Worm (Caenorhabditis elegans): ENCODE data around the gene ZC239.17.

ZC239.17 gene

DNA sequence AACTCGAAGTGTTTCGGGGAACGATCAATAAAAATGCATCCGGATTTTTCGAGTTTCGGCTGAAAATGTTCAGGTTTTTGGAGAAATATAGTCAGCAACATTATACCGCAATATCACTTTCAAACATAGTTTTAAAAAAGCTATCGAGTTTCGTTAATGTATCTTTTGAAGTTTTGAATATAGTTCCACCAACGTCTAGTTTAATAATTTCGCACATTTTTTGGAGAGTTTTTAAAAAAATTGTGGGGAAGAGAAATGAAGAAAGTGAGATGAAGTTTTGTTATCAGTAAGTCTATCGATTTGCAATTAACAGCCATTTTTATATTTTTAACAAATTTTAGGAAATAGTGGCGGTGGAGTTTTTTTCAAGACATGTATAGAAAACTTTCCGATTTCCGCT is at the start of gene ZC239.17:
ZC239.17 (minus strand) TSS at position 101 of the 400 bp plus-strand sequence.
- TF ChIP-seq nhr-43 (tag; optimal IDR thresholded peaks at IDR 0.05; ENCODE audit: poor library complexity, severe bottlenecking) (no peak), ama-1 (optimal IDR thresholded peaks at IDR 0.05) (no peak), egl-27 (tag; optimal IDR thresholded peaks at IDR 0.05) (no peak)

DNA sequence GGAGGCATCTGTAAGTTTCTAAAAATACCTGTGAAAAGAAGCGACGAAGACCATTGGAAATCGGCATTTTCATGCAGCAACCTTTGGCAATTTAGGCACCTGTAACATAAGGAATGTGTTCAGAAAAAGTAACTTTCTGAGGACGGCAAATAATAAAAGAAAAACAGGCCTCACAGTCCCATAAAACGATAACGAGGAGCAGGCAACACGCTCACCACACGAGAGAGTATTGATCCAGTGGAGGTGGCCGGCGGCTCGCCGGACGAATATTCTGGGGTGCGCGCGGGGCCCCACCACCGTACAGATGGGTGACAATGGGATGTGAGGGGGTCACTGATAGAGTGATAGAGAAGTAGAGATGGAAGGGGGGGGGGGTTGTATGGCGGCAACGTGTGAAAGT is 49.2 kb upstream of the ZC239.17 start, which contains the start of gene F02E11.3:
F02E11.3 (minus strand) TSS at position 101 of the 400 bp plus-strand sequence.
- TF ChIP-seq nhr-28 (tag; optimal IDR thresholded peaks at IDR 0.05) (no peak), nhr-43 (tag; optimal IDR thresholded peaks at IDR 0.05; ENCODE audit: poor library complexity, severe bottlenecking) (no peak), nhr-12 (tag; optimal IDR thresholded peaks at IDR 0.05) (no peak), ZK546.5 (tag; optimal IDR thresholded peaks at IDR 0.05) (no peak), tbx-2 (tag; optimal IDR thresholded peaks at IDR 0.05) (no peak), unc-39 (tag; optimal IDR thresholded peaks at IDR 0.05) (no peak), skn-1 (tag; optimal IDR thresholded peaks at IDR 0.05) (no peak), ceh-9 (tag; optimal IDR thresholded peaks at IDR 0.05) (no peak), nhr-77 (tag; optimal IDR thresholded peaks at IDR 0.05) (no peak), ceh-16 (tag; optimal IDR thresholded peaks at IDR 0.05) (no peak), elt-1 (tag; optimal IDR thresholded peaks at IDR 0.05) (no peak), unc-62 (GFP tag; optimal IDR thresholded peaks at IDR 0.05) (no peak), nhr-237 (tag; optimal IDR thresholded peaks at IDR 0.05) (no peak), pqm-1 (tag; optimal IDR thresholded peaks at IDR 0.05) (no peak), ceh-82 (tag; optimal IDR thresholded peaks at IDR 0.05) (no peak), fkh-10 (GFP tag; optimal IDR thresholded peaks at IDR 0.05) (no peak), lin-15B (tag; optimal IDR thresholded peaks at IDR 0.05) (no peak), nhr-76 (tag; optimal IDR thresholded peaks at IDR 0.05) (no peak), jun-1 (tag; optimal IDR thresholded peaks at IDR 0.05) (no peak), aly-2 (tag; optimal IDR thresholded peaks at IDR 0.05) (no peak)

DNA sequence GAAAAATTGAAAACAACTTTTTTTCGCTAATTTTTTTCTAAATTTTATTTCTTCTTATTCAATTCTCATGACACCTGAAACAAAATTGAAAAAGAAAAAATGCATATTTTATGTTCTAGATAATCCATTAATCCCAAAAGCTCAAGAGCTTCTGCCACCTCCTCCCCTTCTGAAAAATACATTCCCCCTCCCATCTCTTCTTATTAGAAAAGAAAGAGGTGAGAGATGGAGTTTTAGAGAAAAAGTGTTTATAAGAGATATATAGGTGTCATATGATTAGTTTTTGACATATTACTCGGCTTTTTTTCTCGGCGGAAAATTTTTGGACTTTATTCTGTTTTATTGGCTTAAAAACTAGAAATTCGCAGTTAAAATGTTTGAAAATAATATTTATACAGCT is 44.9 kb upstream of the ZC239.17 start:
- no peak for TF ChIP-seq fkh-2 (tag; optimal IDR thresholded peaks at IDR 0.05)
- TF ChIP-seq nhr-77 (tag; optimal IDR thresholded peaks at IDR 0.05), result no peak
- no peak for TF ChIP-seq unc-62 (GFP tag; optimal IDR thresholded peaks at IDR 0.05)
- TF ChIP-seq lsy-12 (tag; optimal IDR thresholded peaks at IDR 0.05), result no peak
- no peak for TF ChIP-seq aly-2 (tag; optimal IDR thresholded peaks at IDR 0.05)
- TF ChIP-seq nhr-25 (tag; optimal IDR thresholded peaks at IDR 0.05), result no peak
- TF ChIP-seq elt-3 (tag; optimal IDR thresholded peaks at IDR 0.05), result no peak
- TF ChIP-seq ZK546.5 (tag; optimal IDR thresholded peaks at IDR 0.05), result no peak

DNA sequence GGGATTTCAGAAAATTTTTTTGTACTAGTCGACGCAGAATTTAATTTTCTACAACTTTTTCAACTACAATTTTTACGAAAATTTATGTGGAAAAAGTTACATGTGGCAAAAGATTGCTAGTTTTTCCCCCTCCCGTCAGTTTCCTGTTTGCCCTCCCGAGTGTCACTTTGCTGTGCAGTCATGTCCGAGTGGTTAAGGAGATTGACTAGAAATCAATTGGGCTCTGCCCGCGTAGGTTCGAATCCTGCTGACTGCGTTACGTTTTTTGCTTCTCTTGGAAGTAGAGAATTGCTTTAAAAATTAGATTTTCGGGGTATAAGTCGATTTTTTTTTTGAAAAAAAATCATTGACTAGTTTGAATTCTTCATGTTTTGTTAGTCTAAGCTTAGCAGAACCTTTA is 42.1 kb upstream of the ZC239.17 start:
- TF ChIP-seq nhr-11 (tag; optimal IDR thresholded peaks at IDR 0.05) (no peak), nfya-1 (tag; optimal IDR thresholded peaks at IDR 0.05; ENCODE audit: insufficient read depth) (peak; percentile 8), pha-4 (tag; optimal IDR thresholded peaks at IDR 0.05) (peak; percentile 17)

DNA sequence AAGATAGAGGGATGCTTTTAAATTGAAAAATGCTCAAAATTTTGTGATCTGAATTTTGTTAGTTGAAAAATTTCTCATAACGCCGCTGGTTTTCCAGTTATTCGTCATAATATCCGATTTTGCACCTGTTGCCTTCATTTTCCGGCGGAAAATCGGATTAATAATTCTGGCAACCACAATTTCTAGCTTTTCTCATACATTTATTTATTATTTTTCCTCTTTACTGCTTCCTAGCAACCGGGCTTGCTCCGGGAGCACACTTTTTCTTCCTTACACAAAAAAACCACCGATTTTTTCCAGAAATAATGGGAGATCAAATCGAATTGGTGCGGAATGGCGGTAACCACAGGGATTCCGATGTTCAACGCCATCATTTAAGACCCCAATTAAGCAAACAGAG is 41.7 kb upstream of the ZC239.17 start, which contains the start of gene F02E11.7:
F02E11.7 (plus strand) TSS at position 301 of the 400 bp plus-strand sequence.
- no peak for TF ChIP-seq pqm-1 (tag; optimal IDR thresholded peaks at IDR 0.05)

DNA sequence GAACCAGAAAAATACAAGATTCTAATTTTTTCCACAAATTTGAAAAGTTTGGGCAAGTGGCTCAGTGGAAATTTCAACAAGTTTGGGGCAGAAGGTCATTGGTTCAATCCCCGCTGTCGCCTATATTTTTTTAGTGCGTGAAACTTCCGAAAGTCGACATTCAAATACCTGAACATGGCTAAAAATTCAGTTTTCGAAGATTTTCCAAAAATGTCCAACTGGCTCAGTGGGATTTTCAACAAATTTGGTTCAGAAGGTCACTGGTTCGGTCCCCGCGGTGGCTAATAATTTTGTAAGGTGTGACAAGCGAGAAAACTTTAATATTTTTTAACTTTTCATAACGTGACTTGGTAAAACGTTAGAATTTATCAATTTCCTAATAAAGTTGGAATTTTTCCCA is 39.0 kb upstream of the ZC239.17 start:
- TF ChIP-seq mml-1 (tag; optimal IDR thresholded peaks at IDR 0.05) (no peak), snpc-4 (tag; optimal IDR thresholded peaks at IDR 0.05) (no peak), nhr-67 (tag; optimal IDR thresholded peaks at IDR 0.05) (no peak), nhr-12 (tag; optimal IDR thresholded peaks at IDR 0.05) (no peak), jun-1 (tag; optimal IDR thresholded peaks at IDR 0.05) (no peak), fkh-2 (tag; optimal IDR thresholded peaks at IDR 0.05) (no peak), ama-1 (optimal IDR thresholded peaks at IDR 0.05) (no peak), elt-1 (tag; optimal IDR thresholded peaks at IDR 0.05) (no peak), hmg-11 (tag; optimal IDR thresholded peaks at IDR 0.05) (no peak), pqm-1 (tag; optimal IDR thresholded peaks at IDR 0.05) (no peak)
